Fruit fly (Drosophila melanogaster) whole organism, wandering third instar larva: ENCODE measurements around the gene CG9759.

Source experiments
- Myc ChIP-seq: fragments of >200 bp; optimal IDR thresholded peaks from 2 replicates; lab custom pipeline; 2017
- N ChIP-seq: fragments of >200 bp; optimal IDR thresholded peaks from 2 replicates; lab custom pipeline; 2018; ENCODE audit warnings: missing biosample characterization, missing external identifiers, missing genetic modification characterization
- Vsx2 ChIP-seq: fragments of 200-300, 225-300 bp; sonication (Bioruptor generic); optimal IDR thresholded peaks from 2 replicates; lab custom pipeline; 2018; ENCODE audit warnings: missing biosample characterization, missing genetic modification characterization; ENCODE audit not compliant: partially characterized antibody
- br ChIP-seq: fragments of 200-800 bp; sonication (Bioruptor generic); optimal IDR thresholded peaks from 2 replicates; lab custom pipeline; 2016; ENCODE audit warnings: missing biosample characterization, missing genetic modification characterization
- h ChIP-seq: fragments of 200-800 bp; sonication (Bioruptor generic); optimal IDR thresholded peaks from 3 replicates; lab custom pipeline; 2016; ENCODE audit warnings: missing biosample characterization, mild to moderate bottlenecking, missing genetic modification characterization
- lola ChIP-seq: fragments of >200 bp; optimal IDR thresholded peaks from 2 replicates; lab custom pipeline; 2017; ENCODE audit warnings: missing biosample characterization, missing genetic modification characterization
- rgr ChIP-seq: fragments of 200-800 bp; sonication (Bioruptor generic); optimal IDR thresholded peaks from 3 replicates; lab custom pipeline; 2016; ENCODE audit warnings: missing biosample characterization, mild to moderate bottlenecking, missing genetic modification characterization

CG9759 gene

DNA sequence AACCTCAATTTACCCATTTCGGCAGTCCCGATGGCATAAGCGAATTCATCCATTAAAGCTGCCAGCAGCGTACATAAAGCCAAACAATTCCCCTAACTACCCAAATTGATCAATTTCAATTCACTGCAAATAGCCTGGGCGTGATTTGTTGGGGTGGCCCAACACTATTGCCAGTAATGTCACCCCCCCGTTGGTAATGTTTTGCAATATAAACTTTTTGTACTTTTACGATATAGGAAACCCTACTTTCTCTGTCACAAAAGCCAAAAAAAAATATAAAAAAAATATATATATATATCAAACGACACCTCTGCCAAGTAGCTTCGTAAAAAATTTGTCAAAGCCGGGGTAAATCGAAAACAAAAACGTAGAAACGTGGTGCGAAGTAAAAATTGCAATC, 21.3 kb downstream of the CG9759 start, which contains the start of gene CG14370:
TSS of gene CG14370 (plus strand) at position 301 of the 400 bp plus-strand sequence.
- no peak for TF ChIP-seq rgr
- no peak for TF ChIP-seq Vsx2 (GFP tag; lab: Kevin White, UChicago)
- TF ChIP-seq lola (GFP tag; lab: Kevin White, UChicago) = no peak
- no peak for TF ChIP-seq br
- no peak for TF ChIP-seq Myc (lab: Kevin White, UChicago)
- no peak for TF ChIP-seq h (GFP tag; lab: Kevin White, UChicago)
- TF ChIP-seq N (GFP tag; lab: Kevin White, UChicago) = no peak
